Worm (Caenorhabditis elegans) whole organism, L4 larva: ENCODE measurements around the gene acl-13.

ENCODE experiments used
- F44E2.7 ChIP-seq: fragments of 200-800 bp; sonication (Bioruptor generic); IDR thresholded peaks from 2 replicates; pipeline ENCODE4 v2.1.2; 2022; ENCODE audit warnings: missing genetic modification characterization, missing compliant biosample characterization
- F49E8.2 ChIP-seq: sonication (generic microtip); optimal IDR thresholded peaks from 2 replicates; lab custom pipeline; 2016; ENCODE audit warnings: missing compliant biosample characterization, mild to moderate bottlenecking, missing genetic modification characterization, borderline replicate concordance
- R02D3.7 ChIP-seq: fragments of 150-350 bp; sonication (generic microtip); optimal IDR thresholded peaks from 3 replicates; lab custom pipeline; 2014; ENCODE audit warnings: missing biosample characterization, missing genetic modification characterization
- T20F7.1 ChIP-seq: fragments of 200-800 bp; sonication (Bioruptor generic); optimal IDR thresholded peaks from 2 replicates; lab custom pipeline; 2018; ENCODE audit warnings: mild to moderate bottlenecking, missing genetic modification characterization, missing compliant biosample characterization
- T26A8.4 ChIP-seq: fragments of 200-800 bp; sonication (Bioruptor generic); IDR thresholded peaks from 2 replicates; pipeline ENCODE4 v1.3.6; 2022; ENCODE audit warnings: missing genetic modification characterization, missing compliant biosample characterization
- Y105C5A.15 ChIP-seq: fragments of 200-800 bp; sonication (Bioruptor generic); IDR thresholded peaks from 2 replicates; pipeline ENCODE4 v1.3.6; 2022; ENCODE audit warnings: missing genetic modification characterization, missing compliant biosample characterization
- Y5F2A.4 ChIP-seq: fragments of 200-800 bp; sonication (Bioruptor generic); optimal IDR thresholded peaks from 2 replicates; lab custom pipeline; 2018; ENCODE audit warnings: mild to moderate bottlenecking, missing genetic modification characterization, missing compliant biosample characterization
- aha-1 ChIP-seq: fragments of 150-350 bp; peaks from one replicate; lab custom pipeline; 2014; ENCODE audit warnings: missing biosample characterization, missing genetic modification characterization
- ama-1 ChIP-seq: fragments of 150-350 bp; optimal IDR thresholded peaks from 2 replicates; lab custom pipeline; 2014; ENCODE audit warnings: inconsistent platforms, mixed read lengths
- ceh-20 ChIP-seq: fragments of 200-800 bp; sonication (Bioruptor generic); IDR thresholded peaks from 2 replicates; pipeline ENCODE4 v1.3.6; 2022; ENCODE audit warnings: missing genetic modification reagents, missing genetic modification characterization, missing compliant biosample characterization
- ceh-28 ChIP-seq: fragments of 150-350 bp; optimal IDR thresholded peaks from 2 replicates; lab custom pipeline; 2014; ENCODE audit warnings: missing biosample characterization, missing genetic modification reagents, missing genetic modification characterization
- ceh-32 ChIP-seq: sonication (generic microtip); optimal IDR thresholded peaks from 2 replicates; lab custom pipeline; 2016; ENCODE audit warnings: mild to moderate bottlenecking, missing genetic modification characterization, missing compliant biosample characterization; ENCODE audit not compliant: poor library complexity
- ceh-82 ChIP-seq: sonication (generic microtip); optimal IDR thresholded peaks from 2 replicates; lab custom pipeline; 2017; ENCODE audit warnings: missing biosample characterization, missing genetic modification characterization
- ces-1 ChIP-seq: fragments of 150-350 bp; sonication (generic microtip); optimal IDR thresholded peaks from 4 replicates; lab custom pipeline; 2014; ENCODE audit warnings: missing biosample characterization, missing genetic modification reagents, missing genetic modification characterization
- cey-2 ChIP-seq: sonication (generic microtip); optimal IDR thresholded peaks from 3 replicates; lab custom pipeline; 2017; ENCODE audit warnings: missing genetic modification characterization, mild to moderate bottlenecking, missing compliant biosample characterization, antibody characterized with exemption, borderline replicate concordance; ENCODE audit not compliant: insufficient read depth
- daf-8 ChIP-seq: fragments of 200-800 bp; sonication (Bioruptor generic); IDR thresholded peaks from 2 replicates; pipeline ENCODE4 v1.3.6; 2022; ENCODE audit warnings: missing genetic modification characterization, missing compliant biosample characterization
- dmd-9 ChIP-seq: fragments of 200-800 bp; sonication (Bioruptor generic); IDR thresholded peaks from 2 replicates; pipeline ENCODE4 v1.3.6; 2022; ENCODE audit warnings: missing genetic modification reagents, missing genetic modification characterization, missing compliant biosample characterization
- dpl-1 ChIP-seq: fragments of 150-350 bp; optimal IDR thresholded peaks from 2 replicates; lab custom pipeline; 2014; ENCODE audit warnings: missing biosample characterization, missing genetic modification reagents, missing genetic modification characterization
- duxl-1 ChIP-seq: sonication (generic microtip); optimal IDR thresholded peaks from 2 replicates; lab custom pipeline; 2016; ENCODE audit warnings: mild to moderate bottlenecking, missing genetic modification characterization, moderate library complexity, missing compliant biosample characterization; ENCODE audit not compliant: poor library complexity
- dve-1 ChIP-seq: sonication (generic microtip); optimal IDR thresholded peaks from 2 replicates; lab custom pipeline; 2017; ENCODE audit warnings: antibody characterized with exemption, mild to moderate bottlenecking, missing genetic modification characterization, missing compliant biosample characterization; ENCODE audit not compliant: insufficient read depth
- egl-27 ChIP-seq: sonication (generic microtip); optimal IDR thresholded peaks from 3 replicates; lab custom pipeline; 2017; ENCODE audit warnings: missing biosample characterization, missing genetic modification reagents, missing genetic modification characterization
- fkh-10 ChIP-seq: fragments of 150-350 bp; optimal IDR thresholded peaks from 2 replicates; lab custom pipeline; 2014; ENCODE audit warnings: missing biosample characterization, missing genetic modification reagents, missing genetic modification characterization
- hif-1 ChIP-seq, 2 experiments: sonication (generic microtip); optimal IDR thresholded peaks; 2 replicates each; lab custom pipeline; 2016 to 2017; ENCODE audit warnings: missing compliant biosample characterization in 2 of 2, missing genetic modification characterization in 2 of 2, missing genetic modification reagents in 2 of 2, missing genotype in 2 of 2, mild to moderate bottlenecking in 1 of 2
- hlh-11 ChIP-seq: fragments of 200-800 bp; sonication (Bioruptor generic); optimal IDR thresholded peaks from 2 replicates; lab custom pipeline; 2018; ENCODE audit warnings: mild to moderate bottlenecking, missing genetic modification characterization, missing compliant biosample characterization
- hlh-30 ChIP-seq: sonication (generic microtip); optimal IDR thresholded peaks from 2 replicates; lab custom pipeline; 2017; ENCODE audit warnings: antibody characterized with exemption, mild to moderate bottlenecking, missing genetic modification characterization, missing compliant biosample characterization; ENCODE audit not compliant: insufficient read depth
- hmg-1.1 ChIP-seq: fragments of 200-800 bp; sonication (Bioruptor generic); IDR thresholded peaks from 2 replicates; pipeline ENCODE4 v1.3.6; 2022; ENCODE audit warnings: missing genetic modification reagents, missing genetic modification characterization, missing compliant biosample characterization
- jun-1 ChIP-seq: fragments of 150-350 bp; optimal IDR thresholded peaks from 2 replicates; lab custom pipeline; 2014; ENCODE audit warnings: missing biosample characterization, missing genetic modification reagents, missing genetic modification characterization
- lim-7 ChIP-seq: fragments of 200-800 bp; sonication (Bioruptor generic); IDR thresholded peaks from 2 replicates; pipeline ENCODE4 v1.3.6; 2022; ENCODE audit warnings: missing genetic modification characterization, missing compliant biosample characterization
- lin-1 ChIP-seq: fragments of 200-800 bp; sonication (Bioruptor generic); IDR thresholded peaks from 2 replicates; pipeline ENCODE4 v1.3.6; 2022; ENCODE audit warnings: missing genetic modification reagents, missing genetic modification characterization, missing compliant biosample characterization
- lin-15B ChIP-seq: fragments of 150-350 bp; sonication (generic microtip); optimal IDR thresholded peaks from 3 replicates; lab custom pipeline; 2014; ENCODE audit warnings: missing biosample characterization, missing genetic modification characterization
- lin-29 ChIP-seq: fragments of 200-800 bp; sonication (Bioruptor generic); IDR thresholded peaks from 2 replicates; pipeline ENCODE4 v1.3.6; 2022; ENCODE audit warnings: missing genetic modification reagents, missing genetic modification characterization, missing compliant biosample characterization
- lin-39 ChIP-seq: fragments of 150-350 bp; optimal IDR thresholded peaks from 2 replicates; lab custom pipeline; 2014; ENCODE audit warnings: missing biosample characterization, missing genetic modification reagents, missing genetic modification characterization
- mdl-1 ChIP-seq, 2 experiments: fragments of 150-350 bp in 1 of 2; sonication (generic microtip) in 1 of 2; optimal IDR thresholded peaks; 2 replicates each; lab custom pipeline; 2014 to 2017; ENCODE audit warnings: missing biosample characterization in 2 of 2, missing genetic modification characterization in 2 of 2
- mxl-2 ChIP-seq: fragments of 200-800 bp; sonication (Bioruptor generic); conservative IDR thresholded peaks from 2 replicates; pipeline ENCODE4 v1.3.6; 2022; ENCODE audit warnings: missing genetic modification reagents, missing genetic modification characterization, missing compliant biosample characterization
- nhr-10 ChIP-seq: fragments of 150-350 bp; optimal IDR thresholded peaks from 2 replicates; lab custom pipeline; 2014; ENCODE audit warnings: missing biosample characterization, missing genetic modification characterization
- nhr-102 ChIP-seq: sonication (generic microtip); optimal IDR thresholded peaks from 2 replicates; lab custom pipeline; 2016; ENCODE audit warnings: mild to moderate bottlenecking, missing genetic modification characterization, moderate library complexity, missing compliant biosample characterization
- nhr-237 ChIP-seq: sonication (generic microtip); optimal IDR thresholded peaks from 2 replicates; lab custom pipeline; 2017; ENCODE audit warnings: missing biosample characterization, missing genetic modification characterization
- nhr-25 ChIP-seq: sonication (generic microtip); optimal IDR thresholded peaks from 2 replicates; lab custom pipeline; 2017; ENCODE audit warnings: missing genetic modification characterization, mild to moderate bottlenecking, missing compliant biosample characterization, antibody characterized with exemption, moderate library complexity, borderline replicate concordance; ENCODE audit not compliant: insufficient read depth
- nhr-41 ChIP-seq: fragments of 200-800 bp; sonication (Bioruptor generic); IDR thresholded peaks from 2 replicates; pipeline ENCODE4 v1.3.6; 2022; ENCODE audit warnings: missing genetic modification reagents, missing genetic modification characterization, missing compliant biosample characterization
- nhr-48 ChIP-seq: sonication (generic microtip); optimal IDR thresholded peaks from 2 replicates; lab custom pipeline; 2016; ENCODE audit warnings: mild to moderate bottlenecking, missing genetic modification characterization, missing compliant biosample characterization
- nhr-6 ChIP-seq: fragments of 150-350 bp; optimal IDR thresholded peaks from 2 replicates; lab custom pipeline; 2014; ENCODE audit warnings: missing biosample characterization, missing genetic modification characterization
- nhr-77 ChIP-seq: fragments of 150-350 bp; optimal IDR thresholded peaks from 2 replicates; lab custom pipeline; 2014; ENCODE audit warnings: missing biosample characterization, missing genetic modification characterization
- pha-4 ChIP-seq, 2 experiments: fragments of 150-350 bp in 1 of 2; fragments of 200-800 bp in 1 of 2; sonication (Bioruptor generic) in 1 of 2; IDR thresholded peaks in 1 of 2; optimal IDR thresholded peaks in 1 of 2; 2 replicates each; pipeline versions ENCODE4 v1.3.6 to Lab custom; 2014 to 2022; ENCODE audit warnings: missing genetic modification characterization in 2 of 2, missing genetic modification reagents in 2 of 2, missing biosample characterization in 1 of 2, missing compliant biosample characterization in 1 of 2
- snpc-1.2 ChIP-seq: fragments of 200-800 bp; sonication (Bioruptor generic); IDR thresholded peaks from 2 replicates; pipeline ENCODE4 v1.3.6; 2022; ENCODE audit warnings: missing genetic modification reagents, missing genetic modification characterization, missing compliant biosample characterization
- tra-1 ChIP-seq: fragments of 200-800 bp; sonication (Bioruptor generic); IDR thresholded peaks from 2 replicates; pipeline ENCODE4 v1.3.6; 2022; ENCODE audit warnings: missing genetic modification reagents, missing genetic modification characterization, missing compliant biosample characterization
- unc-130 ChIP-seq: sonication (generic microtip); optimal IDR thresholded peaks from 2 replicates; lab custom pipeline; 2016; ENCODE audit warnings: missing genetic modification reagents, missing genetic modification characterization, missing compliant biosample characterization
- zfp-3 ChIP-seq: fragments of 200-800 bp; sonication (Bioruptor generic); conservative IDR thresholded peaks from 2 replicates; pipeline ENCODE4 v1.3.6; 2022; ENCODE audit warnings: missing genetic modification reagents, missing genetic modification characterization, missing compliant biosample characterization
- zip-2 ChIP-seq: fragments of 150-350 bp; optimal IDR thresholded peaks from 2 replicates; lab custom pipeline; 2014; ENCODE audit warnings: missing biosample characterization, missing genetic modification characterization
- ztf-7 ChIP-seq: fragments of 150-350 bp; optimal IDR thresholded peaks from 2 replicates; lab custom pipeline; 2014; ENCODE audit warnings: missing biosample characterization, missing genetic modification characterization

Gene acl-13

DNA sequence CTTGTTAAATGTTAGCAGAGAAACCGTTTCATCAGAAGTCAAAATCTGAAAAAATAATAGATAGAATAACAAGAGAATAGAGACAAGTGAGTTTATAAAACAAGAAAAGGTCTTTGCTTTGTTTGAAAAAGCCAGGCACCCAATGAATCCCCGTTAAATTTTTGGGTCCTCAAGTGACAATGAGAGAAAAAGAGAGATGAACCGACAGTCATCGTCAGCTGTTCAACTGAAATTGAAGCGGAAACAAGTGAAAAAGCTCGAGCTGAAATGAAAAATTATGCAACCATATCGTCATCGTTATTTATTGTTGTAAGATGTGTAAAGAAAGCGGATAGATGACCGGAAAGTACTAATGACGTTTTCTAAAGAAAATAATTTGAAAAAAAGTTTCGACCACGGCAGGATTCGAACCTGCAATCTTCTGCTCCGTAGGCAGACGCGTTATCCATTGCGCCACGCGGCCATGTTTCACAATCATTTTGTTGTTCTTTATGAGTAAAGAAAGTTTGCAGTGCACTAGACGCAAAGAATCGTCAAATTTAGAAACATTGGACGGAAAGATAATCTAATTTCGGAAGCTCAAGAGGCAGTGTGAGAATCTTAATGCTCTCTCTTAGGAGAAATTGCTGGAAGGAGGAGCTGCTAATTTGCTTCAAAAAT is 7.4 kb downstream of the acl-13 start, which contains the start of gene F08G5.3 (continued):
- TF ChIP-seq hmg-1.1 (GFP tag; lab: Robert Waterston, UW), result peak; percentile 76
- TF ChIP-seq egl-27, result no peak
- 0 out of 2 replicates have a peak, but pooled peaks have one; percentile 34 for TF ChIP-seq mxl-2 (GFP tag; lab: Robert Waterston, UW)
- TF ChIP-seq nhr-48 (tag; lab: Kevin White, UChicago), result peak; percentile 23
- TF ChIP-seq ztf-7 (tag; lab: Kevin White, UChicago), result peak; percentile 78
- peak; percentile 68 for TF ChIP-seq ceh-20 (GFP tag; lab: Robert Waterston, UW)
- TF ChIP-seq nhr-6, result peak; percentile 50
- TF ChIP-seq fkh-10 (GFP tag; lab: Kevin White, UChicago), result no peak
- TF ChIP-seq snpc-1.2, result peak; percentile 91
- TF ChIP-seq Y5F2A.4, result peak; percentile 25
- TF ChIP-seq dpl-1, result no peak
- peak; percentile 45; the same call in 1 of the 2 replicates for TF ChIP-seq nhr-41 (GFP tag; lab: Robert Waterston, UW)
- peak; percentile 41 for TF ChIP-seq T20F7.1
- peak; percentile 67 for TF ChIP-seq T26A8.4 (GFP tag; lab: Robert Waterston, UW)
- no peak for TF ChIP-seq ces-1 (GFP tag; lab: Kevin White, UChicago)
- TF ChIP-seq lin-39 (tag; lab: Kevin White, UChicago), result no peak
- TF ChIP-seq lin-29 (GFP tag; lab: Robert Waterston, UW), result no peak
- peak; percentile 65 for TF ChIP-seq nhr-102 (tag; lab: Kevin White, UChicago)
- no peak for TF ChIP-seq ceh-82 (tag; lab: Kevin White, UChicago)
- TF ChIP-seq hif-1 (tag; optimal IDR thresholded peaks at IDR 0.05; lab: Kevin White, UChicago), result peak in 1 of 2 experiments; percentile 33
- TF ChIP-seq ceh-32 (tag; lab: Kevin White, UChicago), result no peak
- peak; percentile 52 for TF ChIP-seq dve-1
- TF ChIP-seq mdl-1 (tag; optimal IDR thresholded peaks at IDR 0.05; lab: Kevin White, UChicago), result no peak
- no peak for TF ChIP-seq aha-1 (tag; lab: Kevin White, UChicago)
- peak; percentile 32 for TF ChIP-seq nhr-77
- no peak for TF ChIP-seq ceh-28 (tag; lab: Kevin White, UChicago)
- no peak for TF ChIP-seq daf-8 (GFP tag; lab: Robert Waterston, UW)
- no peak for TF ChIP-seq jun-1
- TF ChIP-seq ama-1 (lab: Kevin White, UChicago), result no peak
- peak; percentile 81 for TF ChIP-seq zfp-3 (GFP tag; lab: Robert Waterston, UW)
- TF ChIP-seq hlh-11 (tag; lab: Kevin White, UChicago), result peak; percentile 59
- no peak for TF ChIP-seq nhr-10 (tag; lab: Kevin White, UChicago)
- peak; percentile 78 for TF ChIP-seq tra-1 (GFP tag; lab: Robert Waterston, UW)
- peak; percentile 59 for TF ChIP-seq hlh-30 (tag; lab: Kevin White, UChicago)
- TF ChIP-seq pha-4 (GFP tag; IDR thresholded peaks at IDR 0.05; lab: Robert Waterston, UW), result peak; percentile 91
- TF ChIP-seq pha-4 (tag; optimal IDR thresholded peaks at IDR 0.05; lab: Kevin White, UChicago), result no peak
- TF ChIP-seq unc-130, result peak; percentile 68
- no peak for TF ChIP-seq nhr-237
- TF ChIP-seq R02D3.7 (tag; lab: Kevin White, UChicago), result no peak
- TF ChIP-seq F49E8.2, result peak; percentile 51
- TF ChIP-seq duxl-1 (tag; lab: Kevin White, UChicago), result peak; percentile 37
- peak; percentile 85; the same call in 1 of the 2 replicates for TF ChIP-seq Y105C5A.15
- no peak for TF ChIP-seq zip-2
- no peak for TF ChIP-seq cey-2
- TF ChIP-seq nhr-25 (tag; lab: Kevin White, UChicago), result no peak
- TF ChIP-seq F44E2.7 (GFP tag; lab: Robert Waterston, UW), result no peak
- TF ChIP-seq lim-7, result peak; percentile 95
- peak; percentile 55; the same call in 1 of the 2 replicates for TF ChIP-seq lin-1 (GFP tag; lab: Robert Waterston, UW)
- no peak for TF ChIP-seq lin-15B (tag; lab: Kevin White, UChicago)
- peak; percentile 74; the same call in 1 of the 2 replicates for TF ChIP-seq dmd-9 (GFP tag; lab: Robert Waterston, UW)
